Worm (Caenorhabditis elegans): ENCODE data around the gene txbp-3.

- TF ChIP-seq nhr-12 (tag; optimal IDR thresholded peaks at IDR 0.05) (no peak), nhr-129 (tag; optimal IDR thresholded peaks at IDR 0.05) (no peak), elt-3 (tag; optimal IDR thresholded peaks at IDR 0.05) (no peak), alr-1 (tag; optimal IDR thresholded peaks at IDR 0.05) (no peak), ZK546.5 (tag; optimal IDR thresholded peaks at IDR 0.05) (no peak)
Observed at ce11 chrIII:5027219-5027618, 20.0 kb downstream of the txbp-3 start.
